Worm (Caenorhabditis elegans) whole organism, young adult: Measurements from ENCODE around the gene CD4.1.
A peak's percentile ranks its signal among the peaks of the same experiment; 100 is the strongest.

Experiments
- D2030.7 ChIP-seq: fragments of 200-800 bp; sonication (Bioruptor generic); IDR thresholded peaks from 2 replicates; pipeline ENCODE4 v1.3.6; 2022; ENCODE audit warnings: missing genetic modification reagents, missing genetic modification characterization, missing compliant biosample characterization
- F22D6.2 ChIP-seq: sonication (generic microtip); optimal IDR thresholded peaks from 2 replicates; lab custom pipeline; 2016; ENCODE audit warnings: mild to moderate bottlenecking, missing genetic modification characterization, missing compliant biosample characterization
- F23B12.7 ChIP-seq: sonication (generic microtip); optimal IDR thresholded peaks from 2 replicates; lab custom pipeline; 2017; ENCODE audit warnings: missing genetic modification characterization, mild to moderate bottlenecking, missing compliant biosample characterization, antibody characterized with exemption, moderate library complexity; ENCODE audit not compliant: insufficient read depth
- F39B2.1 ChIP-seq: fragments of 200-800 bp; sonication (Bioruptor generic); IDR thresholded peaks from 2 replicates; pipeline ENCODE4 v1.3.6; 2022; ENCODE audit warnings: missing genetic modification reagents, missing genetic modification characterization, missing compliant biosample characterization
- F49E8.2 ChIP-seq: sonication (generic microtip); optimal IDR thresholded peaks from 3 replicates; lab custom pipeline; 2017; ENCODE audit warnings: missing genetic modification characterization, mild to moderate bottlenecking, missing compliant biosample characterization, antibody characterized with exemption, moderate library complexity; ENCODE audit not compliant: insufficient read depth
- F55B11.4 ChIP-seq: sonication (generic microtip); optimal IDR thresholded peaks from 2 replicates; lab custom pipeline; 2016; ENCODE audit warnings: missing compliant biosample characterization, missing genetic modification characterization, borderline replicate concordance; ENCODE audit not compliant: insufficient read depth
- F57A8.1 ChIP-seq: fragments of 200-800 bp; sonication (Bioruptor generic); optimal IDR thresholded peaks from 2 replicates; lab custom pipeline; 2018; ENCODE audit warnings: mild to moderate bottlenecking, missing genetic modification characterization, moderate library complexity, missing compliant biosample characterization
- F57C9.4 ChIP-seq: sonication (generic microtip); optimal IDR thresholded peaks from 2 replicates; lab custom pipeline; 2017; ENCODE audit warnings: mild to moderate bottlenecking, missing genetic modification characterization, missing compliant biosample characterization
- Y53F4B.3 ChIP-seq: fragments of 200-800 bp; sonication (Bioruptor generic); IDR thresholded peaks from 2 replicates; pipeline ENCODE4 v1.3.6; 2022; ENCODE audit warnings: missing genetic modification reagents, missing genetic modification characterization, missing compliant biosample characterization
- Y95B8A.8 ChIP-seq: fragments of 200-800 bp; sonication (Bioruptor generic); IDR thresholded peaks from 2 replicates; pipeline ENCODE4 v1.3.6; 2022; ENCODE audit warnings: missing genetic modification reagents, missing genetic modification characterization, missing compliant biosample characterization
- ama-1 ChIP-seq, 3 experiments: fragments of 150-350 bp in 1 of 3; sonication (generic microtip) in 2 of 3; optimal IDR thresholded peaks; 2 replicates each; lab custom pipeline; 2014 to 2018; ENCODE audit warnings: missing biosample characterization in 2 of 3, missing genetic modification characterization in 2 of 3, missing genetic modification reagents in 2 of 3
- aptf-3 ChIP-seq: fragments of 200-800 bp; sonication (Bioruptor generic); IDR thresholded peaks from 2 replicates; pipeline ENCODE4 v1.3.6; 2022; ENCODE audit warnings: missing genetic modification characterization, missing compliant biosample characterization
- atf-7 ChIP-seq: sonication (generic microtip); optimal IDR thresholded peaks from 2 replicates; lab custom pipeline; 2017; ENCODE audit warnings: mild to moderate bottlenecking, missing genetic modification characterization, missing compliant biosample characterization
- athp-1 ChIP-seq: sonication (generic microtip); optimal IDR thresholded peaks from 2 replicates; lab custom pipeline; 2017; ENCODE audit warnings: mild to moderate bottlenecking, missing genetic modification characterization, missing compliant biosample characterization
- attf-6 ChIP-seq: fragments of 200-800 bp; sonication (Bioruptor generic); IDR thresholded peaks from 2 replicates; pipeline ENCODE4 v1.3.6; 2022; ENCODE audit warnings: missing genetic modification reagents, missing genetic modification characterization, missing compliant biosample characterization
- ceh-79 ChIP-seq: sonication (generic microtip); optimal IDR thresholded peaks from 2 replicates; lab custom pipeline; 2017; ENCODE audit warnings: mild to moderate bottlenecking, missing genetic modification characterization, missing compliant biosample characterization
- ceh-91 ChIP-seq: fragments of 200-800 bp; sonication (Bioruptor generic); IDR thresholded peaks from 2 replicates; pipeline ENCODE4 v1.3.6; 2022; ENCODE audit warnings: missing genetic modification reagents, missing genetic modification characterization, missing compliant biosample characterization
- die-1 ChIP-seq: sonication (generic microtip); optimal IDR thresholded peaks from 2 replicates; lab custom pipeline; 2016; ENCODE audit warnings: missing genotype, mild to moderate bottlenecking, missing genetic modification characterization, missing compliant biosample characterization
- dpff-1 ChIP-seq: sonication (generic microtip); optimal IDR thresholded peaks from 2 replicates; lab custom pipeline; 2017; ENCODE audit warnings: mild to moderate bottlenecking, missing genetic modification characterization, missing compliant biosample characterization
- dpl-1 ChIP-seq: fragments of 150-350 bp; optimal IDR thresholded peaks from 2 replicates; lab custom pipeline; 2014; ENCODE audit warnings: missing biosample characterization, missing genetic modification reagents, missing genetic modification characterization
- egl-18 ChIP-seq: fragments of 200-800 bp; sonication (Bioruptor generic); IDR thresholded peaks from 2 replicates; pipeline ENCODE4 v1.3.6; 2022; ENCODE audit warnings: missing genetic modification reagents, missing genetic modification characterization, missing compliant biosample characterization
- ekl-4 ChIP-seq: fragments of 200-800 bp; sonication (Bioruptor generic); IDR thresholded peaks from 2 replicates; pipeline ENCODE4 v1.3.6; 2022; ENCODE audit warnings: missing genetic modification reagents, missing genetic modification characterization, missing compliant biosample characterization
- hlh-12 ChIP-seq: sonication (generic microtip); optimal IDR thresholded peaks from 2 replicates; lab custom pipeline; 2016; ENCODE audit warnings: missing genetic modification characterization, missing compliant biosample characterization
- hmg-20 ChIP-seq: fragments of 200-800 bp; sonication (Bioruptor generic); IDR thresholded peaks from 2 replicates; pipeline ENCODE4 v1.3.6; 2022; ENCODE audit warnings: missing genetic modification reagents, missing genetic modification characterization, missing compliant biosample characterization
- hsf-1 ChIP-seq: fragments of 200-800 bp; sonication (Bioruptor generic); IDR thresholded peaks from 2 replicates; pipeline ENCODE4 v1.3.6; 2022; ENCODE audit warnings: missing genetic modification reagents, missing genetic modification characterization, missing compliant biosample characterization
- lir-1 ChIP-seq: fragments of 200-800 bp; sonication (Bioruptor generic); conservative IDR thresholded peaks from 2 replicates; pipeline ENCODE4 v1.3.6; 2022; ENCODE audit warnings: missing genetic modification reagents, missing genetic modification characterization, missing compliant biosample characterization
- lsl-1 ChIP-seq: fragments of 200-800 bp; sonication (Bioruptor generic); optimal IDR thresholded peaks from 2 replicates; lab custom pipeline; 2018; ENCODE audit warnings: mild to moderate bottlenecking, missing genetic modification characterization, moderate library complexity, missing compliant biosample characterization
- lsy-27 ChIP-seq: sonication (generic microtip); optimal IDR thresholded peaks from 2 replicates; lab custom pipeline; 2017; ENCODE audit warnings: missing genetic modification characterization, mild to moderate bottlenecking, missing compliant biosample characterization, antibody characterized with exemption, missing genotype, borderline replicate concordance; ENCODE audit not compliant: insufficient read depth
- madf-10 ChIP-seq: sonication (generic microtip); optimal IDR thresholded peaks from 2 replicates; lab custom pipeline; 2016; ENCODE audit warnings: mild to moderate bottlenecking, missing genetic modification characterization, missing compliant biosample characterization
- madf-3 ChIP-seq: fragments of 200-800 bp; sonication (Bioruptor generic); IDR thresholded peaks from 2 replicates; pipeline ENCODE4 v1.3.6; 2022; ENCODE audit warnings: missing genetic modification reagents, missing genetic modification characterization, missing compliant biosample characterization
- madf-6 ChIP-seq: fragments of 200-800 bp; sonication (Bioruptor generic); IDR thresholded peaks from 2 replicates; pipeline ENCODE4 v1.3.6; 2022; ENCODE audit warnings: missing genetic modification reagents, missing genetic modification characterization, missing compliant biosample characterization
- mcd-1 ChIP-seq: fragments of 200-800 bp; sonication (Bioruptor generic); IDR thresholded peaks from 2 replicates; pipeline ENCODE4 v1.3.6; 2022; ENCODE audit warnings: missing genetic modification reagents, missing genetic modification characterization, missing compliant biosample characterization
- mes-4 ChIP-seq: sonication (generic microtip); optimal IDR thresholded peaks from 2 replicates; lab custom pipeline; 2016; ENCODE audit warnings: missing genotype, missing genetic modification characterization, missing compliant biosample characterization
- nfyb-1 ChIP-seq: fragments of 200-800 bp; sonication (Bioruptor generic); IDR thresholded peaks from 2 replicates; pipeline ENCODE4 v1.3.6; 2022; ENCODE audit warnings: missing genetic modification reagents, missing genetic modification characterization, missing compliant biosample characterization
- nhr-27 ChIP-seq: fragments of 200-800 bp; sonication (Bioruptor generic); optimal IDR thresholded peaks from 2 replicates; lab custom pipeline; 2018; ENCODE audit warnings: mild to moderate bottlenecking, missing genetic modification characterization, moderate library complexity, missing compliant biosample characterization
- nhr-90 ChIP-seq: sonication (generic microtip); optimal IDR thresholded peaks from 2 replicates; lab custom pipeline; 2016; ENCODE audit warnings: missing genotype, mild to moderate bottlenecking, missing genetic modification characterization, missing compliant biosample characterization
- pbrm-1 ChIP-seq: fragments of 200-800 bp; sonication (Bioruptor generic); IDR thresholded peaks from 2 replicates; pipeline ENCODE4 v1.3.6; 2022; ENCODE audit warnings: missing genetic modification reagents, missing genetic modification characterization, missing compliant biosample characterization
- repo-1 ChIP-seq: sonication (generic microtip); optimal IDR thresholded peaks from 2 replicates; lab custom pipeline; 2017; ENCODE audit warnings: mild to moderate bottlenecking, missing genetic modification characterization, missing compliant biosample characterization
- rpc-1 ChIP-seq, 2 experiments: fragments of 150-350 bp in 1 of 2; sonication (generic microtip) in 1 of 2; optimal IDR thresholded peaks; 2 replicates each; lab custom pipeline; 2014 to 2018; ENCODE audit warnings: missing biosample characterization in 1 of 2, missing genetic modification characterization in 1 of 2, missing genetic modification reagents in 1 of 2, missing genotype in 1 of 2
- sea-2 ChIP-seq: fragments of 200-800 bp; sonication (Bioruptor generic); IDR thresholded peaks from 2 replicates; pipeline ENCODE4 v1.3.6; 2022; ENCODE audit warnings: missing genetic modification characterization, missing compliant biosample characterization
- somi-1 ChIP-seq: fragments of 200-800 bp; sonication (Bioruptor generic); optimal IDR thresholded peaks from 2 replicates; lab custom pipeline; 2018; ENCODE audit warnings: mild to moderate bottlenecking, missing genetic modification characterization, missing compliant biosample characterization
- sptf-2 ChIP-seq: fragments of 200-800 bp; sonication (Bioruptor generic); optimal IDR thresholded peaks from 2 replicates; lab custom pipeline; 2018; ENCODE audit warnings: mild to moderate bottlenecking, missing genetic modification characterization, missing compliant biosample characterization
- tbp1 ChIP-seq: fragments of 200-800 bp; sonication (Bioruptor generic); optimal IDR thresholded peaks from 2 replicates; lab custom pipeline; 2018; ENCODE audit warnings: mild to moderate bottlenecking, missing genetic modification characterization, missing compliant biosample characterization
- tbx-9 ChIP-seq: sonication (generic microtip); optimal IDR thresholded peaks from 2 replicates; lab custom pipeline; 2016; ENCODE audit warnings: borderline replicate concordance, missing genetic modification characterization, inconsistent platforms, missing compliant biosample characterization
- unc-62 ChIP-seq: fragments of 150-350 bp; optimal IDR thresholded peaks from 2 replicates; lab custom pipeline; 2014; ENCODE audit warnings: missing biosample characterization, missing genetic modification reagents, missing genetic modification characterization
- zfh-2 ChIP-seq: fragments of 200-800 bp; sonication (Bioruptor generic); conservative IDR thresholded peaks from 2 replicates; pipeline ENCODE4 v1.3.6; 2022; ENCODE audit warnings: missing genetic modification reagents, missing genetic modification characterization, missing compliant biosample characterization
- ztf-18 ChIP-seq: sonication (generic microtip); optimal IDR thresholded peaks from 2 replicates; lab custom pipeline; 2016; ENCODE audit warnings: missing genotype, mild to moderate bottlenecking, missing genetic modification characterization, missing compliant biosample characterization
- ztf-25 ChIP-seq: fragments of 200-800 bp; sonication (Bioruptor generic); IDR thresholded peaks from 2 replicates; pipeline ENCODE4 v1.3.6; 2022; ENCODE audit warnings: missing genetic modification reagents, missing genetic modification characterization, missing compliant biosample characterization
- ztf-26 ChIP-seq: sonication (generic microtip); optimal IDR thresholded peaks from 2 replicates; lab custom pipeline; 2017; ENCODE audit warnings: missing genetic modification characterization, missing compliant biosample characterization

CD4.1 gene

ce11 chrV:5584293-5584776 lies 22.0 kb upstream of the CD4.1 start, which contains the start of gene pas-6 (continued):
- TF ChIP-seq ztf-18 (no peak), sptf-2 (GFP tag; lab: Kevin White, UChicago) (no peak), lsy-27 (no peak), ztf-26 (tag; lab: Kevin White, UChicago) (no peak), F57A8.1 (GFP tag; lab: Kevin White, UChicago) (no peak), dpff-1 (no peak), atf-7 (tag; lab: Kevin White, UChicago) (no peak), F39B2.1 (GFP tag; lab: Robert Waterston, UW) (no peak), lsl-1 (GFP tag; lab: Kevin White, UChicago) (peak; percentile 93), nfyb-1 (GFP tag; lab: Robert Waterston, UW) (no peak), nhr-27 (no peak), hsf-1 (GFP tag; lab: Robert Waterston, UW) (no peak), dpl-1 (GFP tag; lab: Kevin White, UChicago) (peak; percentile 81), madf-3 (GFP tag; lab: Robert Waterston, UW) (no peak), attf-6 (GFP tag; lab: Robert Waterston, UW) (no peak), tbp1 (peak; percentile 35), F57C9.4 (tag; lab: Kevin White, UChicago) (no peak), F55B11.4 (no peak), ztf-25 (GFP tag; lab: Robert Waterston, UW) (no peak), mcd-1 (GFP tag; lab: Robert Waterston, UW) (peak; percentile 8; the same call in 1 of the 2 replicates), F22D6.2 (tag; lab: Kevin White, UChicago) (no peak), sea-2 (no peak), unc-62 (GFP tag; lab: Kevin White, UChicago) (no peak), egl-18 (GFP tag; lab: Robert Waterston, UW) (no peak), athp-1 (tag; lab: Kevin White, UChicago) (no peak), F49E8.2 (tag; lab: Kevin White, UChicago) (no peak), nhr-90 (tag; lab: Kevin White, UChicago) (no peak), Y95B8A.8 (GFP tag; lab: Robert Waterston, UW) (no peak), Y53F4B.3 (GFP tag; lab: Robert Waterston, UW) (no peak), aptf-3 (GFP tag; lab: Robert Waterston, UW) (no peak), zfh-2 (GFP tag; lab: Robert Waterston, UW) (no peak), madf-6 (GFP tag; lab: Robert Waterston, UW) (peak; percentile 97), ama-1 (optimal IDR thresholded peaks at IDR 0.05; lab: Kevin White, UChicago) (no peak), ama-1 (GFP tag; optimal IDR thresholded peaks at IDR 0.05; lab: Kevin White, UChicago) (no peak), ekl-4 (no peak), die-1 (tag; lab: Kevin White, UChicago) (no peak), tbx-9 (tag; lab: Kevin White, UChicago) (no peak), lir-1 (GFP tag; lab: Robert Waterston, UW) (no peak), mes-4 (tag; lab: Kevin White, UChicago) (no peak), F23B12.7 (tag; lab: Kevin White, UChicago) (peak; percentile 31), madf-10 (tag; lab: Kevin White, UChicago) (no peak), D2030.7 (GFP tag; lab: Robert Waterston, UW) (peak; percentile 75), rpc-1 (optimal IDR thresholded peaks at IDR 0.05; lab: Kevin White, UChicago) (no peak), rpc-1 (tag; optimal IDR thresholded peaks at IDR 0.05; lab: Kevin White, UChicago) (no peak), somi-1 (GFP tag; lab: Kevin White, UChicago) (no peak), ceh-91 (GFP tag; lab: Robert Waterston, UW) (peak; percentile 81), pbrm-1 (GFP tag; lab: Robert Waterston, UW) (no peak), repo-1 (tag; lab: Kevin White, UChicago) (no peak), ceh-79 (no peak), hlh-12 (tag; lab: Kevin White, UChicago) (no peak), hmg-20 (GFP tag; lab: Robert Waterston, UW) (no peak)
